Worm (Caenorhabditis elegans) whole organism, late embryonic: ENCODE data around the gene nhr-97.

Experiments used
- C08G9.2 ChIP-seq: sonication (generic microtip); optimal IDR thresholded peaks from 2 replicates; lab custom pipeline; 2016; ENCODE audit warnings: mild to moderate bottlenecking, missing genetic modification characterization, moderate library complexity, missing compliant biosample characterization
- F13H6.1 ChIP-seq: sonication (generic microtip); optimal IDR thresholded peaks from 2 replicates; lab custom pipeline; 2016; ENCODE audit warnings: missing genetic modification characterization, missing compliant biosample characterization
- ceh-14 ChIP-seq: sonication (generic microtip); optimal IDR thresholded peaks from 2 replicates; lab custom pipeline; 2016; ENCODE audit warnings: missing genotype, missing genetic modification characterization, missing compliant biosample characterization
- ceh-18 ChIP-seq: sonication (generic microtip); optimal IDR thresholded peaks from 2 replicates; lab custom pipeline; 2016; ENCODE audit warnings: missing genetic modification characterization, missing compliant biosample characterization
- ceh-19 ChIP-seq: fragments of 200-800 bp; sonication (Bioruptor generic); optimal IDR thresholded peaks from 2 replicates; lab custom pipeline; 2018; ENCODE audit warnings: mild to moderate bottlenecking, missing genetic modification characterization, missing compliant biosample characterization
- ceh-22 ChIP-seq: sonication (generic microtip); optimal IDR thresholded peaks from 2 replicates; lab custom pipeline; 2017; ENCODE audit warnings: missing biosample characterization, missing genetic modification characterization
- ceh-24 ChIP-seq: sonication (generic microtip); optimal IDR thresholded peaks from 2 replicates; lab custom pipeline; 2016; ENCODE audit warnings: mild to moderate bottlenecking, missing genetic modification characterization, missing compliant biosample characterization
- ceh-30 ChIP-seq: fragments of 150-350 bp; optimal IDR thresholded peaks from 2 replicates; lab custom pipeline; 2014; ENCODE audit warnings: missing biosample characterization, missing genetic modification characterization
- ceh-31 ChIP-seq: sonication (generic microtip); optimal IDR thresholded peaks from 2 replicates; lab custom pipeline; 2016; ENCODE audit warnings: missing genetic modification characterization, missing compliant biosample characterization
- ceh-34 ChIP-seq: sonication (generic microtip); optimal IDR thresholded peaks from 2 replicates; lab custom pipeline; 2016; ENCODE audit warnings: mild to moderate bottlenecking, missing genetic modification characterization, missing compliant biosample characterization
- ceh-48 ChIP-seq: sonication (generic microtip); optimal IDR thresholded peaks from 2 replicates; lab custom pipeline; 2016; ENCODE audit warnings: missing genetic modification characterization, inconsistent platforms, missing compliant biosample characterization
- ceh-9 ChIP-seq: sonication (generic microtip); optimal IDR thresholded peaks from 2 replicates; lab custom pipeline; 2016; ENCODE audit warnings: mild to moderate bottlenecking, missing genetic modification characterization, inconsistent platforms, missing compliant biosample characterization
- dmd-4 ChIP-seq: sonication (generic microtip); optimal IDR thresholded peaks from 2 replicates; lab custom pipeline; 2016; ENCODE audit warnings: borderline replicate concordance, missing genetic modification characterization, missing compliant biosample characterization
- dve-1 ChIP-seq: sonication (generic microtip); optimal IDR thresholded peaks from 2 replicates; lab custom pipeline; 2017; ENCODE audit warnings: antibody characterized with exemption, mild to moderate bottlenecking, missing genetic modification characterization, missing compliant biosample characterization
- elt-2 ChIP-seq: sonication (generic microtip); optimal IDR thresholded peaks from 2 replicates; lab custom pipeline; 2016; ENCODE audit warnings: missing genetic modification reagents, missing genetic modification characterization, missing compliant biosample characterization
- elt-4 ChIP-seq: sonication (generic microtip); optimal IDR thresholded peaks from 2 replicates; lab custom pipeline; 2016; ENCODE audit warnings: missing genetic modification characterization, missing compliant biosample characterization
- eyg-1 ChIP-seq: sonication (generic microtip); optimal IDR thresholded peaks from 2 replicates; lab custom pipeline; 2016; ENCODE audit warnings: missing genotype, missing genetic modification characterization, missing compliant biosample characterization
- fax-1 ChIP-seq: sonication (generic microtip); optimal IDR thresholded peaks from 2 replicates; lab custom pipeline; 2016; ENCODE audit warnings: missing genotype, missing genetic modification characterization, missing compliant biosample characterization
- fkh-6 ChIP-seq: sonication (generic microtip); optimal IDR thresholded peaks from 2 replicates; lab custom pipeline; 2016; ENCODE audit warnings: missing genetic modification characterization, missing compliant biosample characterization
- hlh-13 ChIP-seq: fragments of 200-800 bp; sonication (Bioruptor generic); optimal IDR thresholded peaks from 2 replicates; lab custom pipeline; 2018; ENCODE audit warnings: mild to moderate bottlenecking, missing genetic modification characterization, missing compliant biosample characterization
- hlh-6 ChIP-seq: sonication (generic microtip); optimal IDR thresholded peaks from 2 replicates; lab custom pipeline; 2016; ENCODE audit warnings: missing genotype, missing genetic modification characterization, missing compliant biosample characterization
- hlh-8 ChIP-seq: sonication (generic microtip); optimal IDR thresholded peaks from 2 replicates; lab custom pipeline; 2016; ENCODE audit warnings: missing genotype, missing genetic modification characterization, missing compliant biosample characterization
- lim-6 ChIP-seq: sonication (generic microtip); optimal IDR thresholded peaks from 2 replicates; lab custom pipeline; 2016; ENCODE audit warnings: missing genetic modification characterization, missing compliant biosample characterization
- madf-2 ChIP-seq: sonication (generic microtip); optimal IDR thresholded peaks from 2 replicates; lab custom pipeline; 2017; ENCODE audit warnings: missing genetic modification characterization, missing compliant biosample characterization
- mec-3 ChIP-seq: sonication (generic microtip); optimal IDR thresholded peaks from 2 replicates; lab custom pipeline; 2016; ENCODE audit warnings: borderline replicate concordance, missing genetic modification characterization, missing compliant biosample characterization
- nfya-1 ChIP-seq: sonication (generic microtip); optimal IDR thresholded peaks from 2 replicates; lab custom pipeline; 2017; ENCODE audit warnings: missing genetic modification characterization, mild to moderate bottlenecking, missing compliant biosample characterization, antibody characterized with exemption, moderate library complexity
- odd-2 ChIP-seq: sonication (generic microtip); optimal IDR thresholded peaks from 2 replicates; lab custom pipeline; 2017; ENCODE audit warnings: antibody characterized with exemption, mild to moderate bottlenecking, missing genetic modification characterization, missing compliant biosample characterization
- pat-9 ChIP-seq: fragments of 200-800 bp; sonication (Bioruptor generic); optimal IDR thresholded peaks from 2 replicates; lab custom pipeline; 2018; ENCODE audit warnings: mild to moderate bottlenecking, missing genetic modification characterization, moderate library complexity, missing compliant biosample characterization
- pqm-1 ChIP-seq: sonication (generic microtip); optimal IDR thresholded peaks from 2 replicates; lab custom pipeline; 2016; ENCODE audit warnings: missing genetic modification characterization, missing compliant biosample characterization
- pros-1 ChIP-seq: fragments of 150-350 bp; optimal IDR thresholded peaks from 2 replicates; lab custom pipeline; 2014; ENCODE audit warnings: missing biosample characterization, missing genetic modification reagents, missing genetic modification characterization
- rnt-1 ChIP-seq: sonication (generic microtip); optimal IDR thresholded peaks from 2 replicates; lab custom pipeline; 2016; ENCODE audit warnings: missing genetic modification characterization, missing compliant biosample characterization
- sdc-2 ChIP-seq: sonication (generic microtip); optimal IDR thresholded peaks from 2 replicates; lab custom pipeline; 2016; ENCODE audit warnings: missing genotype, missing genetic modification characterization, missing compliant biosample characterization
- syd-9 ChIP-seq: sonication (generic microtip); optimal IDR thresholded peaks from 2 replicates; lab custom pipeline; 2016; ENCODE audit warnings: mild to moderate bottlenecking, missing genetic modification characterization, moderate library complexity, missing compliant biosample characterization
- tbx-2 ChIP-seq: sonication (generic microtip); optimal IDR thresholded peaks from 2 replicates; lab custom pipeline; 2016; ENCODE audit warnings: missing genetic modification characterization, missing compliant biosample characterization
- ttx-3 ChIP-seq: sonication (generic microtip); optimal IDR thresholded peaks from 2 replicates; lab custom pipeline; 2016; ENCODE audit warnings: missing genetic modification reagents, missing genetic modification characterization, missing compliant biosample characterization
- unc-3 ChIP-seq, 2 experiments: fragments of 200-800 bp in 1 of 2; sonication (Bioruptor generic) in 1 of 2; sonication (generic microtip) in 1 of 2; conservative IDR thresholded peaks in 1 of 2; optimal IDR thresholded peaks in 1 of 2; 2 replicates each; pipeline versions ENCODE4 v1.3.6 to Lab custom; 2016 to 2022; ENCODE audit warnings: missing compliant biosample characterization in 2 of 2, missing genetic modification characterization in 2 of 2, missing genetic modification reagents in 1 of 2
- unc-55 ChIP-seq: sonication (generic microtip); optimal IDR thresholded peaks from 2 replicates; lab custom pipeline; 2017; ENCODE audit warnings: missing biosample characterization, missing genetic modification reagents, missing genetic modification characterization
- zip-5 ChIP-seq: sonication (generic microtip); optimal IDR thresholded peaks from 2 replicates; lab custom pipeline; 2016; ENCODE audit warnings: missing genetic modification characterization, missing compliant biosample characterization

nhr-97 gene

DNA sequence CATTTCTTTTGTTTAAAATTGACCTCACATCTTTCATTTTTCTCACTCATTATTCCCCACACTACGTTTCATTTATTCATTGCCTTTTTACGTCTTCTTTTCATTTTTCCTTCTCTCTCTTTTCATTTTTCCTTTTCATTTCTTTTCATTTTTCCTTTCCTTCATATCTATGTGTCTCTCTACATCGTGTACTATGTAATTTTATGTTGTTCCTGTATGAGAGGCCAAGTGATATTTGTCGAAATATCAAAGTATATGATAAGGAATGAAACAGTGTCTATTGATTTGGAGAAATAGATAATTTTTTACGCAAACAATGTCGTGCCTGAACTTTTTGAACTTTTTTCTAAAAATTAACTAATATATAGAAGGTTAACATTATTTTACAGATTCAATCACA is 41.0 kb upstream of the nhr-97 start:
- TF ChIP-seq elt-2 (tag; lab: Kevin White, UChicago) (peak; percentile 33), unc-3 (GFP tag; conservative IDR thresholded peaks at IDR 0.05; lab: Robert Waterston, UW) (no peak), unc-3 (tag; optimal IDR thresholded peaks at IDR 0.05; lab: Kevin White, UChicago) (no peak)

DNA sequence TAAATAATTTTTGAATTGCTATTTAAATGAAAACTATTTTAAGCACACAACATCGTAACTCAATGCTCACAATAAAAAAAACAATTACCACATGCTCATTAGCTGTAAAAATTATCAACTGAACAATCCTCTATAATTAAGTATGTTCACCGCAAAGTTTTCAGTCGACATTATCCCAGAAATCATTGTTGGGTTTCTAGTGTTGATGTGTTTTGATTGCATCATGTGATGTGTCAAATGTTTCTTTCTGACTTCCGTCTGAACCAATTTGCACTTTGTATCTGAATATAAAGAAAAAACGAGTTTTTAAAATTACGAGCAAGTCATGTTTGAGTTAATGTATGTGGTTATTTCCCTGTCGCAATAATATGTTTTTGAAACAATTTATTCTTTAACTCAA is 39.6 kb upstream of the nhr-97 start:
- TF ChIP-seq lim-6 (tag; lab: Kevin White, UChicago) (no peak), mec-3 (no peak), madf-2 (tag; lab: Kevin White, UChicago) (no peak), pros-1 (tag; lab: Kevin White, UChicago) (no peak), nfya-1 (tag; lab: Kevin White, UChicago) (no peak), pqm-1 (tag; lab: Kevin White, UChicago) (no peak), fkh-6 (tag; lab: Kevin White, UChicago) (no peak), zip-5 (tag; lab: Kevin White, UChicago) (no peak), elt-2 (tag; lab: Kevin White, UChicago) (no peak), hlh-13 (GFP tag; lab: Kevin White, UChicago) (no peak), ceh-18 (tag; lab: Kevin White, UChicago) (no peak), eyg-1 (no peak), ceh-31 (tag; lab: Kevin White, UChicago) (no peak), ceh-30 (tag; lab: Kevin White, UChicago) (no peak), rnt-1 (no peak), C08G9.2 (no peak), dmd-4 (tag; lab: Kevin White, UChicago) (no peak), odd-2 (tag; lab: Kevin White, UChicago) (no peak)
- TF ChIP-seq, all 69 proteins: peak for 0

DNA sequence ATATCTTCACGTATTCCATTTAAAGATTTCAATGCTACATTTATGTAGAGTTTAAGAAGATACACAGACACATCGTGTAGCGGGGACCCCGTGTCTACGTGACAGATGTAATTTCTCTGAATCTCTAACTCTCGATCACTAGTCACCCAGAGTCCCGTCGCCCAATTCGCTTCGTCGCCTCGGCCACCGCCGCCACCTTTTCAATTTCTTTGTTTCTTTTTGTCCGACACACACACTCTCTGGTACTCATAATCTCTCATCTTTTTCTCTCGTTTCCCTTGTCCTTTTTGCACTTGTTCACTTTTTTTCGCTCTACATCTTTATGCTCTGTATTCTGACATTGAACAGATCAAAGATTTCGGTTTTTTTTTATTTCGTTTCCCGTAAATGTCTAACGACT is 39.0 kb upstream of the nhr-97 start:
- TF ChIP-seq ceh-31 (tag; lab: Kevin White, UChicago) (peak; percentile 69), tbx-2 (tag; lab: Kevin White, UChicago) (peak; percentile 73), nfya-1 (tag; lab: Kevin White, UChicago) (peak; percentile 77), dve-1 (tag; lab: Kevin White, UChicago) (peak; percentile 69), ceh-19 (no peak), ceh-24 (tag; lab: Kevin White, UChicago) (no peak), hlh-6 (tag; lab: Kevin White, UChicago) (no peak), ceh-34 (peak; percentile 19), rnt-1 (peak; percentile 66), pat-9 (tag; lab: Kevin White, UChicago) (peak; percentile 3), ceh-48 (no peak), ceh-22 (no peak), ceh-9 (tag; lab: Kevin White, UChicago) (no peak), dmd-4 (tag; lab: Kevin White, UChicago) (no peak), unc-55 (GFP tag; lab: Kevin White, UChicago) (peak; percentile 64), ttx-3 (tag; lab: Kevin White, UChicago) (no peak), syd-9 (tag; lab: Kevin White, UChicago) (peak; percentile 22), F13H6.1 (tag; lab: Kevin White, UChicago) (peak; percentile 17), ceh-14 (tag; lab: Kevin White, UChicago) (peak; percentile 12), hlh-8 (tag; lab: Kevin White, UChicago) (peak; percentile 49), ceh-18 (tag; lab: Kevin White, UChicago) (peak; percentile 87)

DNA sequence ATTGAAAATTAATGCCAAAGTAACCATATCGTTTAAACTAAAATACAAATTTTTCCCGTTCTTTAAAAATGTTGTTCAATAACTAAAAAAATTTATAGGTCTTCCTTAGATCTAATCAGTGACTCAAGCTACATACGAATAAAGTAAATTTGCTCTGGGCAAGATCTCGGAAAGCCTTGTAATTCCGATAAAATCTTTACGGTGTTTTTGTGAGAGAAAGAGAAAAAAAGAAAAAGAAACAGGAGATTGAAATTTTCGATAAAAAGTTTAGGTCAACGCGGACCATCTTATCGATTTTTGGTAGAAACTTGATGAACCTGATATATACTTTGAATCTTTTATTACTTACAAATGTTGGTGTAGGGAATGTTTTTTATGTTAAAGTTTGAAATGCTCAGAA is 34.3 kb upstream of the nhr-97 start:
- no peak for TF ChIP-seq sdc-2
- TF ChIP-seq ceh-31 (tag; lab: Kevin White, UChicago): no peak
- TF ChIP-seq ceh-14 (tag; lab: Kevin White, UChicago): no peak
- no peak for TF ChIP-seq ceh-22
- no peak for TF ChIP-seq pqm-1 (tag; lab: Kevin White, UChicago)
- no peak for TF ChIP-seq ceh-34
- TF ChIP-seq mec-3: no peak
- TF ChIP-seq pat-9 (tag; lab: Kevin White, UChicago): no peak
- TF ChIP-seq hlh-6 (tag; lab: Kevin White, UChicago): no peak
- no peak for TF ChIP-seq fax-1
- TF ChIP-seq tbx-2 (tag; lab: Kevin White, UChicago): no peak
- no peak for TF ChIP-seq ceh-30 (tag; lab: Kevin White, UChicago)
- TF ChIP-seq ttx-3 (tag; lab: Kevin White, UChicago): no peak
- no peak for TF ChIP-seq F13H6.1 (tag; lab: Kevin White, UChicago)
- no peak for TF ChIP-seq dve-1 (tag; lab: Kevin White, UChicago)
- no peak for TF ChIP-seq syd-9 (tag; lab: Kevin White, UChicago)
- TF ChIP-seq elt-4 (tag; lab: Kevin White, UChicago): no peak
